Fruit fly (Drosophila melanogaster) whole organism, prepupa: ENCODE results near the gene Top3beta.

ENCODE experiments used
- Blimp-1 ChIP-seq: fragments of 200-800 bp; sonication (Bioruptor generic); optimal IDR thresholded peaks from 3 replicates; lab custom pipeline; 2017; ENCODE audit warnings: missing biosample characterization, missing genetic modification characterization, mild to moderate bottlenecking, moderate library complexity, missing genetic modification reagents
- CG10631 ChIP-seq: fragments of 200-800 bp; sonication (Bioruptor generic); optimal IDR thresholded peaks from 2 replicates; lab custom pipeline; 2016; ENCODE audit warnings: missing biosample characterization, missing genetic modification characterization
- CG10669 ChIP-seq: fragments of 200-800 bp; sonication (Bioruptor generic); optimal IDR thresholded peaks from 3 replicates; lab custom pipeline; 2018; ENCODE audit warnings: missing biosample characterization, mild to moderate bottlenecking, missing genetic modification characterization, moderate library complexity
- CG11294 ChIP-seq: fragments of 200-800 bp; sonication (Bioruptor generic); IDR thresholded peaks from 2 replicates; pipeline ENCODE4 v1.3.6; 2022; ENCODE audit warnings: missing biosample characterization, missing genetic modification characterization
- CG11902 ChIP-seq: fragments of 200-800 bp; sonication (Bioruptor generic); optimal IDR thresholded peaks from 3 replicates; lab custom pipeline; 2016; ENCODE audit warnings: missing biosample characterization, missing genetic modification characterization
- CG15336 ChIP-seq: fragments of 200-800 bp; sonication (Bioruptor generic); IDR thresholded peaks from 2 replicates; pipeline ENCODE4 v1.3.6; 2022; ENCODE audit warnings: missing biosample characterization, missing genetic modification characterization
- CG1621 ChIP-seq: fragments of 200-800 bp; sonication (Bioruptor generic); optimal IDR thresholded peaks from 3 replicates; lab custom pipeline; 2018; ENCODE audit warnings: missing biosample characterization, mild to moderate bottlenecking, missing genetic modification characterization
- CG3032 ChIP-seq: fragments of 200-800 bp; optimal IDR thresholded peaks from 2 replicates; lab custom pipeline; 2019; ENCODE audit warnings: missing biosample characterization, mild to moderate bottlenecking, missing genetic modification characterization, moderate library complexity
- CG4318 ChIP-seq: fragments of 200-800 bp; sonication (Bioruptor generic); optimal IDR thresholded peaks from 3 replicates; lab custom pipeline; 2017; ENCODE audit warnings: missing biosample characterization, mild to moderate bottlenecking, missing genetic modification characterization
- CG6854 ChIP-seq: fragments of 200-800 bp; sonication (Bioruptor generic); optimal IDR thresholded peaks from 2 replicates; lab custom pipeline; 2017; ENCODE audit warnings: missing biosample characterization, mild to moderate bottlenecking, missing genetic modification characterization
- CG7368 ChIP-seq: fragments of 200-800 bp; sonication (Bioruptor generic); optimal IDR thresholded peaks from 3 replicates; lab custom pipeline; 2016; ENCODE audit warnings: missing biosample characterization, missing genetic modification characterization
- Eip78C ChIP-seq: fragments of 200-800 bp; sonication (Bioruptor generic); peaks from one replicate; lab custom pipeline; 2016; ENCODE audit warnings: missing biosample characterization, missing genetic modification characterization
- Eip93F ChIP-seq: fragments of 200-800 bp; sonication (Bioruptor generic); optimal IDR thresholded peaks from 2 replicates; lab custom pipeline; 2016; ENCODE audit warnings: missing biosample characterization, mild to moderate bottlenecking, missing genetic modification characterization
- Ets96B ChIP-seq: fragments of 200-800 bp; optimal IDR thresholded peaks from 2 replicates; lab custom pipeline; 2019; ENCODE audit warnings: missing biosample characterization, mild to moderate bottlenecking, missing genetic modification characterization, moderate library complexity
- Met ChIP-seq: fragments of 200-800 bp; sonication (Bioruptor generic); optimal IDR thresholded peaks from 3 replicates; lab custom pipeline; 2016; ENCODE audit warnings: missing biosample characterization, missing genetic modification characterization
- Smox ChIP-seq: fragments of 200-800 bp; sonication (Bioruptor generic); optimal IDR thresholded peaks from 3 replicates; lab custom pipeline; 2016; ENCODE audit warnings: missing biosample characterization, missing genetic modification characterization
- Sox14 ChIP-seq: fragments of 200-800 bp; sonication (Bioruptor generic); optimal IDR thresholded peaks from 3 replicates; lab custom pipeline; 2016; ENCODE audit warnings: missing biosample characterization, missing genetic modification characterization
- Sox15 ChIP-seq: fragments of 200-800 bp; sonication (Bioruptor generic); optimal IDR thresholded peaks from 3 replicates; lab custom pipeline; 2016; ENCODE audit warnings: missing biosample characterization, missing genetic modification characterization
- achi ChIP-seq: fragments of 200-800 bp; sonication (Bioruptor generic); optimal IDR thresholded peaks from 3 replicates; lab custom pipeline; 2016; ENCODE audit warnings: missing biosample characterization, missing genetic modification characterization
- acj6 ChIP-seq: fragments of 200-800 bp; sonication (Bioruptor generic); optimal IDR thresholded peaks from 3 replicates; lab custom pipeline; 2016; ENCODE audit warnings: missing biosample characterization, missing genetic modification characterization
- dac ChIP-seq: fragments of 200-800 bp; sonication (Bioruptor generic); optimal IDR thresholded peaks from 2 replicates; lab custom pipeline; 2017; ENCODE audit warnings: missing biosample characterization, mild to moderate bottlenecking, missing genetic modification characterization
- dsx ChIP-seq: fragments of 200-800 bp; optimal IDR thresholded peaks from 3 replicates; lab custom pipeline; 2019; ENCODE audit warnings: missing biosample characterization, mild to moderate bottlenecking, missing genetic modification characterization, moderate library complexity; ENCODE audit not compliant: poor library complexity, severe bottlenecking
- esn ChIP-seq: fragments of 200-800 bp; sonication (Bioruptor generic); optimal IDR thresholded peaks from 2 replicates; lab custom pipeline; 2016; ENCODE audit warnings: missing biosample characterization, mild to moderate bottlenecking, missing genetic modification characterization, moderate library complexity
- fd59A ChIP-seq: fragments of 200-800 bp; sonication (Bioruptor generic); optimal IDR thresholded peaks from 2 replicates; lab custom pipeline; 2017; ENCODE audit warnings: missing biosample characterization, mild to moderate bottlenecking, missing genetic modification characterization, missing genetic modification reagents
- fd85E ChIP-seq: fragments of 200-800 bp; sonication (Bioruptor generic); optimal IDR thresholded peaks from 3 replicates; lab custom pipeline; 2016; ENCODE audit warnings: missing biosample characterization, missing genetic modification characterization
- fkh ChIP-seq: fragments of 200-800 bp; sonication (Bioruptor generic); optimal IDR thresholded peaks from 3 replicates; lab custom pipeline; 2017; ENCODE audit warnings: missing biosample characterization, mild to moderate bottlenecking, missing genetic modification characterization, moderate library complexity
- lz ChIP-seq: fragments of 200-800 bp; sonication (Bioruptor generic); optimal IDR thresholded peaks from 3 replicates; lab custom pipeline; 2016; ENCODE audit warnings: missing biosample characterization, missing genetic modification characterization
- salr ChIP-seq, 2 experiments: fragments of 200-800 bp; sonication (Bioruptor generic); optimal IDR thresholded peaks; 3 replicates each; lab custom pipeline; 2016 to 2018; ENCODE audit warnings: missing biosample characterization in 2 of 2, missing genetic modification characterization in 2 of 2, mild to moderate bottlenecking in 1 of 2
- ss ChIP-seq, 2 experiments: fragments of 200-800 bp; sonication (Bioruptor generic); optimal IDR thresholded peaks; 2 replicates in 1 of 2; 3 replicates in 1 of 2; lab custom pipeline; 2017 to 2018; ENCODE audit warnings: mild to moderate bottlenecking in 2 of 2, missing biosample characterization in 2 of 2, missing genetic modification characterization in 2 of 2, moderate library complexity in 1 of 2
- topi ChIP-seq: fragments of 200-800 bp; sonication (Bioruptor generic); optimal IDR thresholded peaks from 3 replicates; lab custom pipeline; 2016; ENCODE audit warnings: missing biosample characterization, missing genetic modification characterization

Gene Top3beta

dm6 chrX:6295129-6295539 is 7.3 kb upstream of the Top3beta start, which contains the start of the genes CG15891 and CG3815 (continued):
- TF ChIP-seq CG10631 (GFP tag; lab: Kevin White, UChicago) (no peak), CG1621 (tag; lab: Kevin White, UChicago) (peak; percentile 66), Sox15 (GFP tag; lab: Kevin White, UChicago) (peak; percentile 39), topi (GFP tag; lab: Kevin White, UChicago) (peak; percentile 55), CG3032 (tag; lab: Kevin White, UChicago) (peak; percentile 59), CG11294 (GFP tag; lab: Robert Waterston, UW) (peak; percentile 14; the same call in 1 of the 2 replicates)

dm6 chrX:6294243-6294642 is 6.5 kb upstream of the Top3beta start, which contains the start of gene CG15892:
CG15892 (minus strand) TSS chrX:6294343.
- TF ChIP-seq achi (no peak), dac (no peak)

dm6 chrX:6291083-6291699 is 3.4 kb upstream of the Top3beta start, which contains the start of the genes Rpt4 and mldr:
Rpt4 (minus strand) TSS chrX:6291245.
mldr (plus strand) TSS chrX:6291303.
- TF ChIP-seq CG6854 (no peak), fd85E (GFP tag; lab: Kevin White, UChicago) (no peak), lz (GFP tag; lab: Kevin White, UChicago) (no peak), Smox (GFP tag; lab: Kevin White, UChicago) (no peak), dsx (GFP tag; lab: Kevin White, UChicago) (peak; percentile 56), Ets96B (tag; lab: Kevin White, UChicago) (no peak), CG11902 (GFP tag; lab: Kevin White, UChicago) (no peak), CG10669 (GFP tag; lab: Kevin White, UChicago) (no peak), acj6 (no peak), Sox14 (GFP tag; lab: Kevin White, UChicago) (peak; percentile 5), CG7368 (no peak)

- no peak for TF ChIP-seq Met (GFP tag; lab: Kevin White, UChicago)
- peak; percentile 59 for TF ChIP-seq Eip78C (GFP tag; lab: Kevin White, UChicago)
- TF ChIP-seq dsx (GFP tag; lab: Kevin White, UChicago): peak; percentile 78
- TF ChIP-seq CG6854: peak; percentile 14
- no peak for TF ChIP-seq fd59A (GFP tag; lab: Kevin White, UChicago)
- TF ChIP-seq, all 60 proteins: peak for 3
These were observed 4.3 kb downstream of the Top3beta start, which contains the start of gene CG11700 for dm6 chrX:6283470-6283869. CG11700 (minus strand) TSS chrX:6283575.

dm6 chrX:6279629-6280073 is 8.1 kb downstream of the Top3beta start, which contains the start of gene Ubi-p5E:
Ubi-p5E (minus strand) TSS chrX:6279647.
- TF ChIP-seq fkh (GFP tag; lab: Kevin White, UChicago): peak; percentile 55
- TF ChIP-seq CG15336 (GFP tag; lab: Robert Waterston, UW): no peak
- TF ChIP-seq Blimp-1: no peak
- TF ChIP-seq CG3032 (tag; lab: Kevin White, UChicago): no peak
- TF ChIP-seq Eip93F (GFP tag; lab: Kevin White, UChicago): peak; percentile 12
- no peak for TF ChIP-seq CG10669 (GFP tag; lab: Kevin White, UChicago)
- no peak for TF ChIP-seq acj6
- TF ChIP-seq esn: no peak
- TF ChIP-seq dac: no peak
- TF ChIP-seq Eip78C (GFP tag; lab: Kevin White, UChicago): peak; percentile 25
- no peak for TF ChIP-seq CG4318 (GFP tag; lab: Kevin White, UChicago)
- TF ChIP-seq salr (GFP tag; optimal IDR thresholded peaks at IDR 0.05; lab: Kevin White, UChicago): no peak
- TF ChIP-seq ss (GFP tag; optimal IDR thresholded peaks at IDR 0.05; lab: Kevin White, UChicago): peak in 1 of 2 experiments; percentile 11
- TF ChIP-seq, all 60 proteins: peak for 4
